Worm (Caenorhabditis elegans): ENCODE measurements around the gene R166.2.
A peak's percentile ranks its signal among the peaks of the same experiment; 100 is the strongest.

ce11 chrII:10529218-10529751 is 8.2 kb downstream of the R166.2 start:
- TF ChIP-seq sdz-38 (tag; optimal IDR thresholded peaks at IDR 0.05) (no peak), let-607 (tag; optimal IDR thresholded peaks at IDR 0.05) (no peak), C17E4.6 (GFP tag; IDR thresholded peaks at IDR 0.05) (no peak), hmg-1.2 (GFP tag; IDR thresholded peaks at IDR 0.05) (peak; percentile 43; the same call in 1 of the 2 replicates), F55B11.4 (tag; optimal IDR thresholded peaks at IDR 0.05; ENCODE audit: borderline replicate concordance, insufficient read depth) (no peak), aptf-2 (GFP tag; conservative IDR thresholded peaks at IDR 0.05) (no peak)

Data from whole organism, young adult.